Fruit fly (Drosophila melanogaster) Kc167 (cell line): ENCODE measurements around the gene OS9.

ENCODE experiments used
- Myc ChIP-seq: fragments of >200 bp; optimal IDR thresholded peaks from 2 replicates; lab custom pipeline; 2017; ENCODE audit warnings: missing external identifiers
- h ChIP-seq: fragments of >200 bp; optimal IDR thresholded peaks from 3 replicates; lab custom pipeline; 2018; ENCODE audit warnings: missing external identifiers
- psq ChIP-seq: fragments of >200 bp; optimal IDR thresholded peaks from 2 replicates; lab custom pipeline; 2017; ENCODE audit warnings: missing external identifiers

dm6 chr2L:19935085-19935846 is 31.0 kb downstream of the OS9 start:
- TF ChIP-seq h (no peak), Myc (lab: Kevin White, UChicago) (no peak), psq (lab: Kevin White, UChicago) (no peak)
